Fruit fly (Drosophila melanogaster): Measurements from ENCODE around the gene CG42711.

dm6 chr2L:13960399-13960798 is 29.2 kb upstream of the CG42711 start:
- TF ChIP-seq CG8478 (optimal IDR thresholded peaks at IDR 0.05) (no peak), pan (optimal IDR thresholded peaks at IDR 0.05) (no peak), psq (optimal IDR thresholded peaks at IDR 0.05) (no peak), EcR (GFP tag; optimal IDR thresholded peaks at IDR 0.05) (no peak), usp (GFP tag; optimal IDR thresholded peaks at IDR 0.05) (no peak)
